Fruit fly (Drosophila melanogaster): Measurements from ENCODE around the gene Tep4.
A peak's percentile ranks its signal among the peaks of the same experiment; 100 is the strongest.

Gene Tep4

DNA sequence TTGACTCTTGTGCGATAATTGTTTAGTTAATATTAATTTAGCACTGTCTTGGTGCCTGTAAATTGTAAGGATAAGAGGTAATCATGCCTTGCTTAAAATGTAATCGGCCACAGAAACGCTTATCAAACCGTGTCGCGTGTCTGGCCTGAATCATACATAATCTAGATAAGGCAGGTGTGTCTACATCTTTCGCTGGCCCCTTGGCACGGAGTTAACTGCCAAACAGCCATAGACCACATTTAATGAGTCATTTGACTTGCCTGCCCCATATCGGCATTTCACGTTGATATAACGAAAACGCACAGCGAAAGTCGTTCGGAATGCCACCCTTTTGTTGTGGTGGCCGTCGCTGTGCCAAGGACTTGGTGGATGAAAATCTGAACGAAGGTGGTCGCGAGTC, 13.1 kb upstream of the Tep4 start, which contains the start of gene CG31697:
Gene CG31697, plus strand, starts transcription at position 215 of the 400 bp plus-strand sequence.
- TF ChIP-seq h (GFP tag; optimal IDR thresholded peaks at IDR 0.05) (peak; percentile 86), ey (GFP tag; optimal IDR thresholded peaks at IDR 0.05) (no peak)

DNA sequence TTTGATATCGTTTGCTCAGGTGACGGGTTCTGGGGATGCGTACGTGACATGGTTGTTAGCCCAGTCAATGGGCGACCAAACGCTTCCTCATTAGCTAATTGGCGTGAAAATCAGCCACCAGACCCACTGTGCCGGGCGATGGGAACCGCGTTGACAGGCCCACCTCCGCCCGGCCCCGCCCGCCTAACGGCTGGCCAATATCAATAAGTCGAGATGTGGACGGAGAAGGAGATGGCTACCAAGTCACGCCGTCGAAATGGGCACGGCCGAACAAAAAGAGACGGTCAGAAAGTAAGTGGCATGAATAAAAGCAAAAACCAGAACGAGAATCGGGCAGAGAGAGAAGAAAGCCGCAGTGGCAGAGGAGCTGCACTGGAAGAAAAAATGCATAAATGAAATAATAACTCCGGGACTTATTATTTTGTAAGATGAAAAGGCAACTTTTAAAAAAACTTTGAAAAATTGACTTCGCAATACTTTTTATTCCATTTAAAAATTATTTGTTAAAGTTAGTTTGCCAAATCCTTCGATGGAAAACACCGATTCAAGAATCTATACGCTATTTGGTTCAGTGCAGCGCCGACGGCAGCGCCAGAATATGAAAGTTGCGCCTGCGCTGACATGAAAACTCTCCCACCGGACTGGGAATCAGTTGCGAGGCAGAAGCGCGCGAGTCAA, 10.4 kb upstream of the Tep4 start, which contains the start of gene CG13082:
Gene CG13082, plus strand, starts transcription at position 647 of the 678 bp plus-strand sequence.
- TF ChIP-seq Sp1 (GFP tag; optimal IDR thresholded peaks at IDR 0.05) (peak; percentile 88), rgr (GFP tag; optimal IDR thresholded peaks at IDR 0.05) (peak; percentile 84), CG32264 (GFP tag; optimal IDR thresholded peaks at IDR 0.05) (peak; percentile 65), dmrt93B (GFP tag; optimal IDR thresholded peaks at IDR 0.05) (peak; percentile 75), pan (optimal IDR thresholded peaks at IDR 0.05) (no peak), CrebA (GFP tag; optimal IDR thresholded peaks at IDR 0.05; ENCODE audit: borderline replicate concordance) (no peak), usp (GFP tag; optimal IDR thresholded peaks at IDR 0.05) (no peak), Mio (GFP tag; optimal IDR thresholded peaks at IDR 0.05) (no peak), HLH106 (tag; optimal IDR thresholded peaks at IDR 0.05) (peak; percentile 87), OdsH (GFP tag; optimal IDR thresholded peaks at IDR 0.05) (peak; percentile 82), h (GFP tag; optimal IDR thresholded peaks at IDR 0.05) (peak; percentile 92), Jra (GFP tag; optimal IDR thresholded peaks at IDR 0.05) (peak; percentile 42), brk (GFP tag; optimal IDR thresholded peaks at IDR 0.05) (peak; percentile 20), psq (GFP tag; optimal IDR thresholded peaks at IDR 0.05) (peak; percentile 88), fru (GFP tag; optimal IDR thresholded peaks at IDR 0.05) (peak; percentile 91), jim (GFP tag; optimal IDR thresholded peaks at IDR 0.05) (no peak), foxo (GFP tag; optimal IDR thresholded peaks at IDR 0.05) (peak in 1 of 2 experiments; percentile 90), woc (GFP tag; optimal IDR thresholded peaks at IDR 0.05) (peak; percentile 74), Myc (optimal IDR thresholded peaks at IDR 0.05) (no peak), CG9705 (GFP tag; optimal IDR thresholded peaks at IDR 0.05) (peak; percentile 73), tai (GFP tag; optimal IDR thresholded peaks at IDR 0.05) (no peak), Rel (GFP tag; optimal IDR thresholded peaks at IDR 0.05) (no peak), Rel (tag; optimal IDR thresholded peaks at IDR 0.05) (peak; percentile 58), ey (GFP tag; optimal IDR thresholded peaks at IDR 0.05) (peak; percentile 85), sage (GFP tag; optimal IDR thresholded peaks at IDR 0.05) (peak; percentile 29), dl (GFP tag; optimal IDR thresholded peaks at IDR 0.05; ENCODE audit: insufficient read depth in 1 of 2, partially characterized antibody in 2 of 2) (no peak), dsf (GFP tag; optimal IDR thresholded peaks at IDR 0.05; ENCODE audit: borderline replicate concordance) (peak; percentile 44), br (GFP tag; optimal IDR thresholded peaks at IDR 0.05) (peak; percentile 87), Vsx2 (GFP tag; optimal IDR thresholded peaks at IDR 0.05; ENCODE audit: partially characterized antibody) (no peak), Hnf4 (GFP tag; optimal IDR thresholded peaks at IDR 0.05) (peak; percentile 80), Hr83 (GFP tag; optimal IDR thresholded peaks at IDR 0.05; ENCODE audit: poor library complexity, severe bottlenecking) (peak; percentile 12), N (GFP tag; optimal IDR thresholded peaks at IDR 0.05) (no peak)

DNA sequence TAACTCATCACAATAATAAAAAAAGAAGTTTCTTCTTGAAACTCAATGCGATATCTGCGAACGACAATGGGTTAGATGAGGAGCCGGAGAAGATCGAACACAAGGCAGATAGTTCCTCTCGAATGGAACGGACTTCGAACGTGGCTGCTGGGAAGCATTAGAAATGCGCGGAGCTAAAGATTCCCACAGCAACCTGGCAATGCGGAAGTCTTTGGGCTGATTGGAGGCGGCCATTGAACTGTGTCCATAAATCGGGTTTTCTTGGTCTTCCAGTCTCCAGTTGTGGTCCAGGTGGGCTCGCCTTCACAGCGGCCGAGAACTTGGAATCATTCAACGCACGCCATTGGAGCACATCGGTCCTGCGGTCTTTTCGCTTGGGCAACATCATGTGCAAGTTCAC, 8.0 kb upstream of the Tep4 start, which contains the start of gene CG13081:
Gene CG13081, plus strand, starts transcription at position 301 of the 400 bp plus-strand sequence.
- no peak for TF ChIP-seq Abd-B (GFP tag; optimal IDR thresholded peaks at IDR 0.05)

DNA sequence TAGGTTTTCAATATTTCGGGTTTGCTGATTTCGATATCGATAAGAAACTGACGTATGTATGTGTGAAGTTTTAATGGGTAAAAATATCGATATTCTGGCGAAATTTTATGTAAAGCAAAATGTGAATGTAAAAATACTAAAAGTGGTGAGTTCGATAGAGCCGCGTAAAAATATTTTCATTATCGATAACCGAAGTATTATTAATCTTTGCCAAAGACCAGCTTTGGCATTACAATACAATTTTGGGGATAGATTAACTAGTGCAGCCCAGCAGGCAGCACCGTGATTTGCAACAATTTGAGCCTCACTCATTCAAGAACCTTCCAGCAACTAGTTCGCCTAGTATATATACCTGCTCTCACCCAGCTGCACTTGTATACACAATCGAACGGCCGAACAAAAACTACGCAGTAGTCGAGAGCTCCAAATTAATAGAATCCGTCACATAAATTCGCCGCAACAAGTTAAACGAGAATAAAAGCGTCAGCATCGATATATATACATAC, 6.0 kb upstream of the Tep4 start:
- TF ChIP-seq Abd-B (GFP tag; optimal IDR thresholded peaks at IDR 0.05) (no peak), brk (GFP tag; optimal IDR thresholded peaks at IDR 0.05) (peak; percentile 61), jim (GFP tag; optimal IDR thresholded peaks at IDR 0.05) (no peak), Sp1 (GFP tag; optimal IDR thresholded peaks at IDR 0.05) (peak; percentile 8), Jra (GFP tag; optimal IDR thresholded peaks at IDR 0.05) (no peak), Dif (GFP tag; optimal IDR thresholded peaks at IDR 0.05; ENCODE audit: partially characterized antibody) (peak; percentile 14), Hr78 (GFP tag; optimal IDR thresholded peaks at IDR 0.05) (no peak), Hr83 (GFP tag; optimal IDR thresholded peaks at IDR 0.05; ENCODE audit: poor library complexity, severe bottlenecking) (no peak)
